Worm (Caenorhabditis elegans) whole organism, L2 larva: ENCODE measurements around the gene delm-1.

Source experiments
- F13H6.1 ChIP-seq: sonication (generic microtip); optimal IDR thresholded peaks from 2 replicates; lab custom pipeline; 2016; ENCODE audit warnings: missing genetic modification characterization, missing compliant biosample characterization
- ceh-82 ChIP-seq: fragments of 150-350 bp; optimal IDR thresholded peaks from 2 replicates; lab custom pipeline; 2014; ENCODE audit warnings: missing biosample characterization, missing genetic modification characterization
- zag-1 ChIP-seq: fragments of 150-350 bp; optimal IDR thresholded peaks from 2 replicates; lab custom pipeline; 2014; ENCODE audit warnings: missing biosample characterization, missing genetic modification characterization

- TF ChIP-seq ceh-82 (tag; lab: Kevin White, UChicago), result no peak
- no peak for TF ChIP-seq F13H6.1 (tag; lab: Kevin White, UChicago)
- no peak for TF ChIP-seq zag-1
Measured at ce11 chrIV:9158969-9159800, 23.9 kb upstream of the delm-1 start, which contains the start of gene pcp-3.
